Fruit fly (Drosophila melanogaster) whole organism, prepupa: ENCODE measurements around the gene Amacr.

Experiments
- Blimp-1 ChIP-seq: fragments of 200-800 bp; sonication (Bioruptor generic); optimal IDR thresholded peaks from 3 replicates; lab custom pipeline; 2017; ENCODE audit warnings: missing biosample characterization, missing genetic modification characterization, mild to moderate bottlenecking, moderate library complexity, missing genetic modification reagents
- CG10669 ChIP-seq: fragments of 200-800 bp; sonication (Bioruptor generic); optimal IDR thresholded peaks from 3 replicates; lab custom pipeline; 2018; ENCODE audit warnings: missing biosample characterization, mild to moderate bottlenecking, missing genetic modification characterization, moderate library complexity
- CG11294 ChIP-seq: fragments of 200-800 bp; sonication (Bioruptor generic); IDR thresholded peaks from 2 replicates; pipeline ENCODE4 v1.3.6; 2022; ENCODE audit warnings: missing biosample characterization, missing genetic modification characterization
- CG11762 ChIP-seq: fragments of 200-800 bp; sonication (Bioruptor generic); optimal IDR thresholded peaks from 3 replicates; lab custom pipeline; 2016; ENCODE audit warnings: missing biosample characterization, missing genetic modification characterization; ENCODE audit not compliant: insufficient read depth
- CG11902 ChIP-seq: fragments of 200-800 bp; sonication (Bioruptor generic); optimal IDR thresholded peaks from 3 replicates; lab custom pipeline; 2016; ENCODE audit warnings: missing biosample characterization, missing genetic modification characterization
- CG1621 ChIP-seq: fragments of 200-800 bp; sonication (Bioruptor generic); optimal IDR thresholded peaks from 3 replicates; lab custom pipeline; 2018; ENCODE audit warnings: missing biosample characterization, mild to moderate bottlenecking, missing genetic modification characterization
- CG16779 ChIP-seq: fragments of 200-800 bp; sonication (Bioruptor generic); optimal IDR thresholded peaks from 3 replicates; lab custom pipeline; 2017; ENCODE audit warnings: missing biosample characterization, mild to moderate bottlenecking, missing genetic modification characterization
- CG32006 ChIP-seq: fragments of 200-800 bp; sonication (Bioruptor generic); optimal IDR thresholded peaks from 3 replicates; lab custom pipeline; 2017; ENCODE audit warnings: missing biosample characterization, mild to moderate bottlenecking, missing genetic modification characterization
- CG4318 ChIP-seq: fragments of 200-800 bp; sonication (Bioruptor generic); optimal IDR thresholded peaks from 3 replicates; lab custom pipeline; 2017; ENCODE audit warnings: missing biosample characterization, mild to moderate bottlenecking, missing genetic modification characterization
- CG6163 ChIP-seq: fragments of 200-800 bp; sonication (Bioruptor generic); IDR thresholded peaks from 3 replicates; pipeline ENCODE4 v1.3.6; 2022; ENCODE audit warnings: missing biosample characterization, missing genetic modification characterization
- CG6792 ChIP-seq: fragments of 200-800 bp; sonication (Bioruptor generic); optimal IDR thresholded peaks from 3 replicates; lab custom pipeline; 2016; ENCODE audit warnings: missing biosample characterization, missing genetic modification characterization
- CG8632 ChIP-seq: fragments of 200-800 bp; sonication (Bioruptor generic); optimal IDR thresholded peaks from 3 replicates; lab custom pipeline; 2016; ENCODE audit warnings: missing biosample characterization, missing genetic modification characterization
- CG9139 ChIP-seq: fragments of 200-800 bp; sonication (Bioruptor generic); optimal IDR thresholded peaks from 3 replicates; lab custom pipeline; 2017; ENCODE audit warnings: missing biosample characterization, mild to moderate bottlenecking, missing genetic modification characterization
- Eip75B ChIP-seq: fragments of 200-800 bp; sonication (Bioruptor generic); optimal IDR thresholded peaks from 3 replicates; lab custom pipeline; 2016; ENCODE audit warnings: missing biosample characterization, missing genetic modification characterization
- Ets21C ChIP-seq: fragments of 200-800 bp; sonication (Bioruptor generic); optimal IDR thresholded peaks from 3 replicates; lab custom pipeline; 2016; ENCODE audit warnings: missing biosample characterization, missing genetic modification characterization
- Ets96B ChIP-seq: fragments of 200-800 bp; optimal IDR thresholded peaks from 2 replicates; lab custom pipeline; 2019; ENCODE audit warnings: missing biosample characterization, mild to moderate bottlenecking, missing genetic modification characterization, moderate library complexity
- Gug ChIP-seq: fragments of 200-800 bp; sonication (Bioruptor generic); IDR thresholded peaks from 2 replicates; pipeline ENCODE4 v1.3.6; 2022; ENCODE audit warnings: missing biosample characterization, missing genetic modification characterization
- Hr39 ChIP-seq: fragments of 200-800 bp; sonication (Bioruptor generic); optimal IDR thresholded peaks from 2 replicates; lab custom pipeline; 2016; ENCODE audit warnings: missing biosample characterization, missing genetic modification characterization
- Lpt ChIP-seq: fragments of 200-800 bp; sonication (Bioruptor generic); optimal IDR thresholded peaks from 3 replicates; lab custom pipeline; 2016; ENCODE audit warnings: missing biosample characterization, missing genetic modification characterization
- OdsH ChIP-seq: fragments of 200-800 bp; sonication (Bioruptor generic); optimal IDR thresholded peaks from 3 replicates; lab custom pipeline; 2016; ENCODE audit warnings: missing biosample characterization, missing genetic modification characterization
- Smox ChIP-seq: fragments of 200-800 bp; sonication (Bioruptor generic); optimal IDR thresholded peaks from 3 replicates; lab custom pipeline; 2016; ENCODE audit warnings: missing biosample characterization, missing genetic modification characterization
- Sox15 ChIP-seq: fragments of 200-800 bp; sonication (Bioruptor generic); optimal IDR thresholded peaks from 3 replicates; lab custom pipeline; 2016; ENCODE audit warnings: missing biosample characterization, missing genetic modification characterization
- acj6 ChIP-seq: fragments of 200-800 bp; sonication (Bioruptor generic); optimal IDR thresholded peaks from 3 replicates; lab custom pipeline; 2016; ENCODE audit warnings: missing biosample characterization, missing genetic modification characterization
- dac ChIP-seq: fragments of 200-800 bp; sonication (Bioruptor generic); optimal IDR thresholded peaks from 2 replicates; lab custom pipeline; 2017; ENCODE audit warnings: missing biosample characterization, mild to moderate bottlenecking, missing genetic modification characterization
- eg ChIP-seq: fragments of 200-800 bp; sonication (Bioruptor generic); IDR thresholded peaks from 3 replicates; pipeline ENCODE4 v1.3.6; 2022; ENCODE audit warnings: missing biosample characterization, missing genetic modification characterization
- fkh ChIP-seq: fragments of 200-800 bp; sonication (Bioruptor generic); optimal IDR thresholded peaks from 3 replicates; lab custom pipeline; 2017; ENCODE audit warnings: missing biosample characterization, mild to moderate bottlenecking, missing genetic modification characterization, moderate library complexity
- salr ChIP-seq, 2 experiments: fragments of 200-800 bp; sonication (Bioruptor generic); optimal IDR thresholded peaks; 3 replicates each; lab custom pipeline; 2016 to 2018; ENCODE audit warnings: missing biosample characterization in 2 of 2, missing genetic modification characterization in 2 of 2, mild to moderate bottlenecking in 1 of 2
- ss ChIP-seq, 2 experiments: fragments of 200-800 bp; sonication (Bioruptor generic); optimal IDR thresholded peaks; 2 replicates in 1 of 2; 3 replicates in 1 of 2; lab custom pipeline; 2017 to 2018; ENCODE audit warnings: mild to moderate bottlenecking in 2 of 2, missing biosample characterization in 2 of 2, missing genetic modification characterization in 2 of 2, moderate library complexity in 1 of 2
- topi ChIP-seq: fragments of 200-800 bp; sonication (Bioruptor generic); optimal IDR thresholded peaks from 3 replicates; lab custom pipeline; 2016; ENCODE audit warnings: missing biosample characterization, missing genetic modification characterization
- vri ChIP-seq: fragments of 200-800 bp; sonication (Bioruptor generic); optimal IDR thresholded peaks from 3 replicates; lab custom pipeline; 2016; ENCODE audit warnings: missing biosample characterization, mild to moderate bottlenecking, missing genetic modification characterization

The Amacr gene

dm6 chr2L:20783044-20783443 lies 30.9 kb upstream of the Amacr start (continued):
- no peak for TF ChIP-seq salr (GFP tag; optimal IDR thresholded peaks at IDR 0.05; lab: Kevin White, UChicago)
- TF ChIP-seq Eip75B = no peak
- TF ChIP-seq Ets96B (tag; lab: Kevin White, UChicago) = no peak
- 0 out of 3 replicates have a peak, but pooled peaks have one; percentile 12 for TF ChIP-seq CG6163
- TF ChIP-seq CG6792 (GFP tag; lab: Kevin White, UChicago) = no peak
- TF ChIP-seq CG9139 (GFP tag; lab: Kevin White, UChicago) = no peak
- no peak for TF ChIP-seq CG11294 (GFP tag; lab: Robert Waterston, UW)
- no peak for TF ChIP-seq CG16779 (tag; lab: Kevin White, UChicago)
- TF ChIP-seq Lpt (GFP tag; lab: Kevin White, UChicago) = no peak
- TF ChIP-seq CG32006 (GFP tag; lab: Kevin White, UChicago) = no peak
- no peak for TF ChIP-seq Gug (GFP tag; lab: Robert Waterston, UW)
- no peak for TF ChIP-seq CG11762 (GFP tag; lab: Kevin White, UChicago)
- no peak for TF ChIP-seq CG11902 (GFP tag; lab: Kevin White, UChicago)

- TF ChIP-seq vri (GFP tag; lab: Kevin White, UChicago) = peak; percentile 45
- no peak for TF ChIP-seq CG6792 (GFP tag; lab: Kevin White, UChicago)
- TF ChIP-seq topi (GFP tag; lab: Kevin White, UChicago) = peak; percentile 26
- TF ChIP-seq fkh (GFP tag; lab: Kevin White, UChicago) = peak; percentile 94
- TF ChIP-seq, all 60 proteins: peak for 3
Observed at dm6 chr2L:20780768-20781167, 28.6 kb upstream of the Amacr start.

- TF ChIP-seq dac (GFP tag; lab: Kevin White, UChicago) = no peak
- TF ChIP-seq CG6792 (GFP tag; lab: Kevin White, UChicago) = no peak
- no peak for TF ChIP-seq Sox15 (GFP tag; lab: Kevin White, UChicago)
- no peak for TF ChIP-seq acj6 (GFP tag; lab: Kevin White, UChicago)
- no peak for TF ChIP-seq Hr39 (GFP tag; lab: Kevin White, UChicago)
- no peak for TF ChIP-seq CG1621 (tag; lab: Kevin White, UChicago)
- TF ChIP-seq CG16779 (tag; lab: Kevin White, UChicago) = no peak
- no peak for TF ChIP-seq CG4318
- TF ChIP-seq Lpt (GFP tag; lab: Kevin White, UChicago) = no peak
- TF ChIP-seq Smox (GFP tag; lab: Kevin White, UChicago) = no peak
- TF ChIP-seq vri (GFP tag; lab: Kevin White, UChicago) = no peak
- no peak for TF ChIP-seq CG10669 (GFP tag; lab: Kevin White, UChicago)
- no peak for TF ChIP-seq eg (GFP tag; lab: Robert Waterston, UW)
- TF ChIP-seq Ets21C = no peak
- no peak for TF ChIP-seq Blimp-1 (GFP tag; lab: Kevin White, UChicago)
Observed at dm6 chr2L:20778380-20778779, 26.2 kb upstream of the Amacr start.

dm6 chr2L:20776940-20777502 lies 24.9 kb upstream of the Amacr start:
- TF ChIP-seq CG6163 (no peak), ss (GFP tag; optimal IDR thresholded peaks at IDR 0.05; lab: Kevin White, UChicago) (peak; percentile 5 to 95), CG8632 (GFP tag; lab: Kevin White, UChicago) (no peak)

- TF ChIP-seq acj6 (GFP tag; lab: Kevin White, UChicago) (no peak), CG6163 (no peak)
Observed at dm6 chr2L:20775941-20776340, 23.8 kb upstream of the Amacr start.

dm6 chr2L:20774464-20774863 lies 22.3 kb upstream of the Amacr start:
- TF ChIP-seq OdsH (GFP tag; lab: Kevin White, UChicago) (no peak), fkh (GFP tag; lab: Kevin White, UChicago) (peak; percentile 27)
